Worm (Caenorhabditis elegans) whole organism, L3 larva: ENCODE measurements around the gene clc-27.

ENCODE experiments used
- fos-1 ChIP-seq: fragments of 150-350 bp; optimal IDR thresholded peaks from 2 replicates; lab custom pipeline; 2014; ENCODE audit warnings: missing biosample characterization, missing genetic modification characterization
- ztf-11 ChIP-seq: fragments of 150-350 bp; optimal IDR thresholded peaks from 2 replicates; lab custom pipeline; 2014; ENCODE audit warnings: missing biosample characterization, missing genetic modification characterization

DNA sequence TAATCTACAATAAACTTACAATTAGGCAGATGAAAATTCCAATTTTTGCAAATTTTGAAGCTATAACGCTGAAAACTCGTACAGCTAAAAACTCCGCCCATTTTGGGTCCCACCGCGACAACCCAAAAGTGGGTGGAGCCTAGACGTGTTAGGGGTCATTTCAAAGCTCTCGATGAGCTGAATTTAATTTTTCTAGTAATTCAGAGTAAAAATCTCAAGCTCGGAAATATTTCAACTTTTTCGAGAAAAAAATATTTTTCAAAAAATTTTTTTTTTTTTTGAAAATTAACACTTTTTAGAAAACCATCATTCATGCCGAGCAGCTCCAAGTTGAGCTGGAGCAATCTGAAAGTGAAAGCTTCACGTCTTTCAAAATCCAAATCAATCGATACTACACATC is 6.9 kb upstream of the clc-27 start, which contains the start of gene R06B10.7:
- TF ChIP-seq fos-1 (tag; lab: Kevin White, UChicago), result no peak
- no peak for TF ChIP-seq ztf-11 (tag; lab: Kevin White, UChicago)
